Fruit fly (Drosophila melanogaster): ENCODE data around the gene GCC185.

The GCC185 gene

DNA sequence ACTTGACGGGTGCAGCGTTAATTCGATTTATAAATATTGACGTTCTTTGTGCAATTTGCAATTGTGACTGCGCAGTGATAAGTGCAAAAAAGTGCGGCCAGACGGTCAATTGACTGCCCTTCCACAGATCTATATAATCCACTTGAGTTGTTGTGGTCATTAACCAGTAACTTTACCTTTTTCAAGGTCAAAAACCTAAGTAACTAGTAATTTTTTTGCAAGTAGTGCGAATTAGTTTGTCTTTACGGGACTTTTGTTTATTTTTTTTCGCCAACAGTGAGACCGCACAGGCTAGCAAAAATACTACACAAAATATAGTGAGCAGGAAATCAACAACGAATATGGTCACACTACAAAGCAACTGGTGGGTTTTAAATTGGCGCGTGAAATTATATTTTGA, 35.9 kb upstream of the GCC185 start, which contains the start of gene Tango9 (continued):
- no peak for TF ChIP-seq CTCF (GFP tag; optimal IDR thresholded peaks at IDR 0.05)
- TF ChIP-seq CG6854 (GFP tag; optimal IDR thresholded peaks at IDR 0.05): no peak
- no peak for TF ChIP-seq pfk (GFP tag; optimal IDR thresholded peaks at IDR 0.05)
- TF ChIP-seq Aef1 (GFP tag; IDR thresholded peaks at IDR 0.05): no peak
- TF ChIP-seq D (optimal IDR thresholded peaks at IDR 0.05): no peak
- no peak for TF ChIP-seq D (GFP tag; optimal IDR thresholded peaks at IDR 0.05)
- TF ChIP-seq CG30431 (GFP tag; optimal IDR thresholded peaks at IDR 0.05): no peak
- TF ChIP-seq CG10267 (tag; optimal IDR thresholded peaks at IDR 0.05): peak; percentile 39
- TF ChIP-seq CG12769 (tag; optimal IDR thresholded peaks at IDR 0.05): no peak
- peak; percentile 41 for TF ChIP-seq sqz (GFP tag; optimal IDR thresholded peaks at IDR 0.05)
- TF ChIP-seq sens-2 (GFP tag; IDR thresholded peaks at IDR 0.05): no peak
- no peak for TF ChIP-seq CG9609 (GFP tag; optimal IDR thresholded peaks at IDR 0.05)
- TF ChIP-seq lmd (GFP tag; IDR thresholded peaks at IDR 0.05): no peak
- no peak for TF ChIP-seq ash1 (GFP tag; optimal IDR thresholded peaks at IDR 0.05)
- no peak for TF ChIP-seq CG8359 (GFP tag; optimal IDR thresholded peaks at IDR 0.05; ENCODE audit: borderline replicate concordance)
- TF ChIP-seq CG12071 (GFP tag; optimal IDR thresholded peaks at IDR 0.05): no peak
- no peak for TF ChIP-seq CG5180 (GFP tag; optimal IDR thresholded peaks at IDR 0.05)
- no peak for TF ChIP-seq croc (GFP tag; conservative IDR thresholded peaks at IDR 0.05)
- TF ChIP-seq tgo (GFP tag; IDR thresholded peaks at IDR 0.05): no peak
- no peak for TF ChIP-seq CG15601 (tag; optimal IDR thresholded peaks at IDR 0.05)
- no peak for TF ChIP-seq Ssrp (tag; optimal IDR thresholded peaks at IDR 0.05)
- no peak for TF ChIP-seq bigmax (GFP tag; optimal IDR thresholded peaks at IDR 0.05)
- no peak for TF ChIP-seq CG17912 (GFP tag; optimal IDR thresholded peaks at IDR 0.05)
- no peak for TF ChIP-seq CG6175 (GFP tag; IDR thresholded peaks at IDR 0.05)
- TF ChIP-seq hkb (optimal IDR thresholded peaks at IDR 0.05): no peak
- TF ChIP-seq hkb (GFP tag; IDR thresholded peaks at IDR 0.05): no peak
- TF ChIP-seq zf30C (GFP tag; optimal IDR thresholded peaks at IDR 0.05): no peak
- peak; percentile 33; the same call in 1 of the 3 replicates for TF ChIP-seq knrl (GFP tag; IDR thresholded peaks at IDR 0.05; ENCODE audit: partially characterized antibody)
- TF ChIP-seq CG7987 (GFP tag; optimal IDR thresholded peaks at IDR 0.05): no peak
- no peak for TF ChIP-seq prd (optimal IDR thresholded peaks at IDR 0.05)
- TF ChIP-seq prd (GFP tag; IDR thresholded peaks at IDR 0.05): no peak
- TF ChIP-seq gce (GFP tag; IDR thresholded peaks at IDR 0.05): no peak
- no peak for TF ChIP-seq CG8290 (GFP tag; optimal IDR thresholded peaks at IDR 0.05)
- TF ChIP-seq CG8290 (tag; optimal IDR thresholded peaks at IDR 0.05): peak in 1 of 2 experiments; percentile 36
- no peak for TF ChIP-seq D19A (tag; optimal IDR thresholded peaks at IDR 0.05)
- no peak for TF ChIP-seq hbn (GFP tag; IDR thresholded peaks at IDR 0.05; ENCODE audit: partially characterized antibody)
- no peak for TF ChIP-seq CG14860 (GFP tag; IDR thresholded peaks at IDR 0.05; ENCODE audit: partially characterized antibody)
- TF ChIP-seq CG14965 (GFP tag; optimal IDR thresholded peaks at IDR 0.05; ENCODE audit: borderline replicate concordance): no peak
- no peak for TF ChIP-seq ems (GFP tag; optimal IDR thresholded peaks at IDR 0.05)
- no peak for TF ChIP-seq lov (optimal IDR thresholded peaks at IDR 0.05)
- TF ChIP-seq lov (GFP tag; IDR thresholded peaks at IDR 0.05): no peak
- TF ChIP-seq Bdp1 (GFP tag; optimal IDR thresholded peaks at IDR 0.05): no peak
- no peak for TF ChIP-seq abd-A (tag; optimal IDR thresholded peaks at IDR 0.05)
- TF ChIP-seq Deaf1 (tag; optimal IDR thresholded peaks at IDR 0.05): no peak
- TF ChIP-seq rib (GFP tag; IDR thresholded peaks at IDR 0.05): peak; percentile 45; the same call in 1 of the 2 replicates
- 0 out of 2 replicates have a peak, but pooled peaks have one; percentile 9 for TF ChIP-seq HLH3B (GFP tag; IDR thresholded peaks at IDR 0.05)
- TF ChIP-seq MBD-R2 (GFP tag; IDR thresholded peaks at IDR 0.05): peak; percentile 78
- TF ChIP-seq D19B (GFP tag; optimal IDR thresholded peaks at IDR 0.05): no peak
- TF ChIP-seq row (GFP tag; IDR thresholded peaks at IDR 0.05): no peak; the same call in 2 of the 3 replicates
- TF ChIP-seq Opbp (GFP tag; IDR thresholded peaks at IDR 0.05; ENCODE audit: partially characterized antibody): no peak
- no peak for TF ChIP-seq CG10979 (tag; optimal IDR thresholded peaks at IDR 0.05)
- no peak for TF ChIP-seq CG11560 (tag; IDR thresholded peaks at IDR 0.05)
- TF ChIP-seq CG3847 (GFP tag; IDR thresholded peaks at IDR 0.05): no peak

All from whole organism, embryonic.